Worm (Caenorhabditis elegans) whole organism, early embryonic: ENCODE measurements around the gene F13E9.15.

Experiments used
- ama-1 ChIP-seq: fragments of 150-350 bp; optimal IDR thresholded peaks from 2 replicates; lab custom pipeline; 2014
- hnd-1 ChIP-seq: sonication (generic microtip); optimal IDR thresholded peaks from 2 replicates; lab custom pipeline; 2016; ENCODE audit warnings: missing genetic modification characterization, missing compliant biosample characterization

ce11 chrIV:10919770-10920169, 30.1 kb upstream of the F13E9.15 start, which contains the start of gene rbr-2:
- no peak for TF ChIP-seq hnd-1
- no peak for TF ChIP-seq ama-1
